Fruit fly (Drosophila melanogaster) whole organism: Measurements from ENCODE around the gene CG42824.

Source experiments
- Dll ChIP-seq: fragments of >200 bp; optimal IDR thresholded peaks from 2 replicates; lab custom pipeline; 2017
- EcR ChIP-seq, 2 experiments: fragments of >200 bp; optimal IDR thresholded peaks; 2 replicates each; lab custom pipeline; 2017; ENCODE audit warnings: missing biosample characterization in 2 of 2, missing genetic modification characterization in 2 of 2, missing genetic modification reagents in 2 of 2
- pan ChIP-seq: fragments of >200 bp; optimal IDR thresholded peaks from 2 replicates; lab custom pipeline; 2017
- psq ChIP-seq: fragments of >200 bp; optimal IDR thresholded peaks from 2 replicates; lab custom pipeline; 2017
- usp ChIP-seq: fragments of >200 bp; optimal IDR thresholded peaks from 2 replicates; lab custom pipeline; 2017; ENCODE audit warnings: missing biosample characterization, missing genetic modification characterization, mixed read lengths

- TF ChIP-seq EcR (GFP tag; optimal IDR thresholded peaks at IDR 0.05; lab: Kevin White, UChicago) = no peak
- TF ChIP-seq pan = no peak
- TF ChIP-seq Dll (lab: Kevin White, UChicago) = no peak
- TF ChIP-seq psq = no peak
- TF ChIP-seq usp = no peak
Observed at dm6 chr3R:17379742-17380141, 26.6 kb downstream of the CG42824 start, which contains the start of gene lute.
